Worm (Caenorhabditis elegans): ENCODE data around the gene C46A5.6.

- TF ChIP-seq unc-42 (tag; optimal IDR thresholded peaks at IDR 0.05) (no peak), nhr-11 (tag; optimal IDR thresholded peaks at IDR 0.05) (no peak)
Observed at ce11 chrIV:7803250-7803649, 39.6 kb upstream of the C46A5.6 start, which contains the start of gene C33H5.16.
